Worm (Caenorhabditis elegans): ENCODE measurements around the gene fubl-2.
"Not testable (repeated sequence)": the region's sequence is repeated elsewhere in the genome, so short reads cannot be mapped to it uniquely, and the experiment has no call there.

- not testable (repeated sequence) for TF ChIP-seq ceh-82 (tag; optimal IDR thresholded peaks at IDR 0.05); ZK546.5 (tag; optimal IDR thresholded peaks at IDR 0.05); mdl-1 (tag; optimal IDR thresholded peaks at IDR 0.05); lin-39 (tag; optimal IDR thresholded peaks at IDR 0.05); zag-1 (tag; optimal IDR thresholded peaks at IDR 0.05); ama-1 (optimal IDR thresholded peaks at IDR 0.05); unc-62 (GFP tag; optimal IDR thresholded peaks at IDR 0.05)
Observed at ce11 chrIII:7128601-7129000, 41.1 kb upstream of the fubl-2 start, which contains the start of gene viro-2.
